Worm (Caenorhabditis elegans) whole organism, early embryonic: ENCODE data around the gene T11F8.5.

ENCODE experiments used
- B0310.2 ChIP-seq: sonication (generic microtip); optimal IDR thresholded peaks from 2 replicates; lab custom pipeline; 2016; ENCODE audit warnings: mild to moderate bottlenecking, missing genetic modification characterization, missing compliant biosample characterization
- ama-1 ChIP-seq: fragments of 150-350 bp; optimal IDR thresholded peaks from 2 replicates; lab custom pipeline; 2014
- flt-1 ChIP-seq: fragments of 200-800 bp; sonication (Bioruptor generic); IDR thresholded peaks from 2 replicates; pipeline ENCODE4 v1.3.6; 2022; ENCODE audit warnings: missing genetic modification characterization, missing compliant biosample characterization
- scrt-1 ChIP-seq: fragments of 200-800 bp; sonication (Bioruptor generic); IDR thresholded peaks from 2 replicates; pipeline ENCODE4 v1.3.6; 2022; ENCODE audit warnings: missing genetic modification characterization, missing compliant biosample characterization

ce11 chrIV:5452667-5453066 is 30.2 kb upstream of the T11F8.5 start, which contains the start of gene Y4C6A.4:
- no peak for TF ChIP-seq scrt-1
- no peak for TF ChIP-seq ama-1
- TF ChIP-seq flt-1 (GFP tag; lab: Robert Waterston, UW), result no peak
- no peak for TF ChIP-seq B0310.2
